ENCODE assay signal across 5 fruit fly cellular contexts in genomic region chr3R:29876733-29877193, dm6.
TF ChIP-seq lines count a peak whose summit lies in the region.

Gene CG31038, plus strand, starts transcription at chr3R:29877059.

- no peak for TF ChIP-seq CTCF in whole organism, embryonic (GFP tag; optimal IDR thresholded peaks at IDR 0.05; lab: Kevin White, UChicago)

TF ChIP-seq in whole organism, adult, 20 proteins besides CTCF, POLR2A, EP300 and RAD21 (continues in another document):
- TF ChIP-seq CG14711 (tag; optimal IDR thresholded peaks at IDR 0.05; lab: Kevin White, UChicago): peak; percentile 29
- peak; percentile 61 to 74 for TF ChIP-seq cnc (optimal IDR thresholded peaks at IDR 0.05; lab: Kevin White, UChicago)
- peak; percentile 96 for TF ChIP-seq tj (GFP tag; optimal IDR thresholded peaks at IDR 0.05; lab: Kevin White, UChicago)
- no peak for TF ChIP-seq ovo (GFP tag; optimal IDR thresholded peaks at IDR 0.05; lab: Kevin White, UChicago)
- TF ChIP-seq pad (GFP tag; optimal IDR thresholded peaks at IDR 0.05; lab: Kevin White, UChicago): no peak
- peak; percentile 31 for TF ChIP-seq CG11617 (GFP tag; optimal IDR thresholded peaks at IDR 0.05; lab: Kevin White, UChicago)
- no peak for TF ChIP-seq toe (GFP tag; optimal IDR thresholded peaks at IDR 0.05; lab: Kevin White, UChicago)
- TF ChIP-seq CG33017 (tag; optimal IDR thresholded peaks at IDR 0.05; lab: Kevin White, UChicago): no peak
- TF ChIP-seq CG7045 (GFP tag; optimal IDR thresholded peaks at IDR 0.05; lab: Kevin White, UChicago): peak; percentile 15
- TF ChIP-seq kay (GFP tag; lab: Kevin White, UChicago; ENCODE audit: borderline replicate concordance): peak; percentile 78
- TF ChIP-seq CG5204 (GFP tag; optimal IDR thresholded peaks at IDR 0.05; lab: Kevin White, UChicago): no peak
- TF ChIP-seq CG7101 (tag; optimal IDR thresholded peaks at IDR 0.05; lab: Kevin White, UChicago): peak; percentile 43
- TF ChIP-seq CG12768 (GFP tag; optimal IDR thresholded peaks at IDR 0.05; lab: Kevin White, UChicago): peak; percentile 69
- TF ChIP-seq Crg-1 (GFP tag; optimal IDR thresholded peaks at IDR 0.05; lab: Kevin White, UChicago): peak; percentile 14
- TF ChIP-seq cic (GFP tag; optimal IDR thresholded peaks at IDR 0.05; lab: Kevin White, UChicago): peak; percentile 80
- TF ChIP-seq Hr96 (GFP tag; optimal IDR thresholded peaks at IDR 0.05; lab: Kevin White, UChicago): no peak
- TF ChIP-seq Clk (GFP tag; optimal IDR thresholded peaks at IDR 0.05; lab: Kevin White, UChicago): no peak
- TF ChIP-seq bab1 (GFP tag; optimal IDR thresholded peaks at IDR 0.05; lab: Kevin White, UChicago): peak; percentile 54

TF ChIP-seq in whole organism, embryonic, 481 proteins besides CTCF, POLR2A, EP300 and RAD21 (continues in another document):
- TF ChIP-seq Hand (GFP tag; optimal IDR thresholded peaks at IDR 0.05; lab: Kevin White, UChicago) (no peak), CG32532 (GFP tag; IDR thresholded peaks at IDR 0.05; lab: Robert Waterston, UW) (0 out of 2 replicates have a peak, but pooled peaks have one; percentile 15), run (tag; optimal IDR thresholded peaks at IDR 0.05; lab: Kevin White, UChicago) (no peak), sens (GFP tag; lab: Kevin White, UChicago) (peak; percentile 76), mirr (GFP tag; optimal IDR thresholded peaks at IDR 0.05; lab: Kevin White, UChicago) (peak; percentile 40), Side (GFP tag; optimal IDR thresholded peaks at IDR 0.05; lab: Kevin White, UChicago) (no peak), CG34376 (GFP tag; optimal IDR thresholded peaks at IDR 0.05; lab: Kevin White, UChicago) (no peak), Dref (GFP tag; IDR thresholded peaks at IDR 0.05; lab: Robert Waterston, UW) (no peak), Fer1 (GFP tag; optimal IDR thresholded peaks at IDR 0.05; lab: Kevin White, UChicago) (no peak), lola (GFP tag; optimal IDR thresholded peaks at IDR 0.05; lab: Kevin White, UChicago) (no peak), YL-1 (GFP tag; optimal IDR thresholded peaks at IDR 0.05; lab: Kevin White, UChicago) (no peak), CoRest (tag; optimal IDR thresholded peaks at IDR 0.05; lab: Kevin White, UChicago) (no peak), croc (GFP tag; conservative IDR thresholded peaks at IDR 0.05; lab: Robert Waterston, UW) (no peak), repo (GFP tag; optimal IDR thresholded peaks at IDR 0.05; lab: Kevin White, UChicago) (no peak), Gug (GFP tag; IDR thresholded peaks at IDR 0.05; lab: Robert Waterston, UW) (no peak), aop (GFP tag; IDR thresholded peaks at IDR 0.05; lab: Robert Waterston, UW) (0 out of 2 replicates have a peak, but pooled peaks have one; percentile 3), Bdp1 (GFP tag; optimal IDR thresholded peaks at IDR 0.05; lab: Kevin White, UChicago) (no peak), CG4424 (GFP tag; optimal IDR thresholded peaks at IDR 0.05; lab: Kevin White, UChicago) (no peak), CG11504 (tag; optimal IDR thresholded peaks at IDR 0.05; lab: Kevin White, UChicago) (no peak), CG15479 (GFP tag; optimal IDR thresholded peaks at IDR 0.05; lab: Kevin White, UChicago) (peak; percentile 85)

TF ChIP-seq in whole organism, prepupa, 60 proteins besides CTCF, POLR2A, EP300 and RAD21 (continues in another document):
- TF ChIP-seq svp (GFP tag; lab: Kevin White, UChicago): peak; percentile 74
- peak; percentile 93 for TF ChIP-seq Eip78C (GFP tag; lab: Kevin White, UChicago)
- TF ChIP-seq Hr38 (GFP tag; optimal IDR thresholded peaks at IDR 0.05; lab: Kevin White, UChicago): no peak
- peak; percentile 69 for TF ChIP-seq CG6163 (GFP tag; IDR thresholded peaks at IDR 0.05; lab: Robert Waterston, UW)
- TF ChIP-seq CG10669 (GFP tag; optimal IDR thresholded peaks at IDR 0.05; lab: Kevin White, UChicago): peak; percentile 51
- peak; percentile 61 for TF ChIP-seq Eip75B (GFP tag; optimal IDR thresholded peaks at IDR 0.05; lab: Kevin White, UChicago)
- TF ChIP-seq CG15336 (GFP tag; IDR thresholded peaks at IDR 0.05; lab: Robert Waterston, UW): peak; percentile 63; the same call in 1 of the 2 replicates
- TF ChIP-seq ss (GFP tag; optimal IDR thresholded peaks at IDR 0.05; lab: Kevin White, UChicago): peak; percentile 63 to 79
- TF ChIP-seq fkh (GFP tag; optimal IDR thresholded peaks at IDR 0.05; lab: Kevin White, UChicago): peak; percentile 71
- peak; percentile 70; the same call in 2 of the 3 replicates for TF ChIP-seq eg (GFP tag; IDR thresholded peaks at IDR 0.05; lab: Robert Waterston, UW)
- peak; percentile 56; the same call in 1 of the 3 replicates for TF ChIP-seq CG8119 (GFP tag; IDR thresholded peaks at IDR 0.05; lab: Robert Waterston, UW)
- no peak for TF ChIP-seq CG11294 (GFP tag; IDR thresholded peaks at IDR 0.05; lab: Robert Waterston, UW)
- peak; percentile 69 for TF ChIP-seq Met (GFP tag; optimal IDR thresholded peaks at IDR 0.05; lab: Kevin White, UChicago)
- peak; percentile 44 for TF ChIP-seq topi (GFP tag; optimal IDR thresholded peaks at IDR 0.05; lab: Kevin White, UChicago)
- TF ChIP-seq CG3919 (GFP tag; optimal IDR thresholded peaks at IDR 0.05; lab: Kevin White, UChicago): peak; percentile 36
- TF ChIP-seq CG8632 (GFP tag; optimal IDR thresholded peaks at IDR 0.05; lab: Kevin White, UChicago): peak; percentile 51
- no peak for TF ChIP-seq dac (GFP tag; optimal IDR thresholded peaks at IDR 0.05; lab: Kevin White, UChicago)
- no peak for TF ChIP-seq CG11762 (GFP tag; optimal IDR thresholded peaks at IDR 0.05; lab: Kevin White, UChicago; ENCODE audit: insufficient read depth)
- TF ChIP-seq dsx (GFP tag; optimal IDR thresholded peaks at IDR 0.05; lab: Kevin White, UChicago; ENCODE audit: poor library complexity, severe bottlenecking): peak; percentile 95

TF ChIP-seq in whole organism, pupa, 21 proteins besides CTCF, POLR2A, EP300 and RAD21 (continues in another document):
- TF ChIP-seq gl (tag; optimal IDR thresholded peaks at IDR 0.05; lab: Kevin White, UChicago) (peak; percentile 29), Snoo (tag; optimal IDR thresholded peaks at IDR 0.05; lab: Kevin White, UChicago) (no peak), Ets98B (GFP tag; IDR thresholded peaks at IDR 0.05; lab: Robert Waterston, UW) (peak; percentile 85; the same call in 1 of the 2 replicates), rn (GFP tag; IDR thresholded peaks at IDR 0.05; lab: Robert Waterston, UW) (no peak), fd96Ca (GFP tag; IDR thresholded peaks at IDR 0.05; lab: Robert Waterston, UW) (peak; percentile 50; the same call in 1 of the 3 replicates), CG13204 (GFP tag; optimal IDR thresholded peaks at IDR 0.05; lab: Kevin White, UChicago) (peak; percentile 52), Pif1B (GFP tag; optimal IDR thresholded peaks at IDR 0.05; lab: Kevin White, UChicago) (peak; percentile 62), CG10348 (GFP tag; IDR thresholded peaks at IDR 0.05; lab: Robert Waterston, UW) (no peak), CG12605 (GFP tag; IDR thresholded peaks at IDR 0.05; lab: Robert Waterston, UW) (peak; percentile 71), CG8301 (tag; optimal IDR thresholded peaks at IDR 0.05; lab: Kevin White, UChicago) (peak; percentile 55), Pif1A (GFP tag; optimal IDR thresholded peaks at IDR 0.05; lab: Kevin White, UChicago) (peak; percentile 61), CG34367 (tag; optimal IDR thresholded peaks at IDR 0.05; lab: Kevin White, UChicago) (peak; percentile 27), CG14655 (GFP tag; optimal IDR thresholded peaks at IDR 0.05; lab: Kevin White, UChicago) (peak; percentile 62), CG15710 (tag; optimal IDR thresholded peaks at IDR 0.05; lab: Kevin White, UChicago) (peak; percentile 12), CG32121 (GFP tag; IDR thresholded peaks at IDR 0.05; lab: Robert Waterston, UW) (peak; percentile 68; the same call in 1 of the 2 replicates), CG17806 (tag; optimal IDR thresholded peaks at IDR 0.05; lab: Kevin White, UChicago) (no peak), CG9948 (tag; optimal IDR thresholded peaks at IDR 0.05; lab: Kevin White, UChicago) (peak; percentile 18), CG8159 (tag; optimal IDR thresholded peaks at IDR 0.05; lab: Kevin White, UChicago) (peak; percentile 58), D1 (tag; optimal IDR thresholded peaks at IDR 0.05; lab: Kevin White, UChicago) (no peak), EcR (GFP tag; optimal IDR thresholded peaks at IDR 0.05; lab: Kevin White, UChicago) (peak; percentile 68)

TF ChIP-seq in whole organism, wandering third instar larva, 38 proteins besides CTCF, POLR2A, EP300 and RAD21 (continues in another document):
- TF ChIP-seq Sp1 (GFP tag; optimal IDR thresholded peaks at IDR 0.05; lab: Kevin White, UChicago) (peak; percentile 39), brk (GFP tag; optimal IDR thresholded peaks at IDR 0.05; lab: Kevin White, UChicago) (peak; percentile 71), Hnf4 (GFP tag; optimal IDR thresholded peaks at IDR 0.05; lab: Kevin White, UChicago) (peak; percentile 63), br (GFP tag; optimal IDR thresholded peaks at IDR 0.05; lab: Kevin White, UChicago) (peak; percentile 59), tai (GFP tag; optimal IDR thresholded peaks at IDR 0.05; lab: Kevin White, UChicago) (no peak), dl (GFP tag; optimal IDR thresholded peaks at IDR 0.05; lab: Kevin White, UChicago; ENCODE audit: insufficient read depth in 1 of 2, partially characterized antibody in 2 of 2) (peak; percentile 66 to 76), Abd-B (GFP tag; optimal IDR thresholded peaks at IDR 0.05; lab: Kevin White, UChicago) (no peak), Myc (optimal IDR thresholded peaks at IDR 0.05; lab: Kevin White, UChicago) (no peak), Hr83 (GFP tag; optimal IDR thresholded peaks at IDR 0.05; lab: Kevin White, UChicago; ENCODE audit: poor library complexity, severe bottlenecking) (peak; percentile 78), Rel (GFP tag; optimal IDR thresholded peaks at IDR 0.05; lab: Kevin White, UChicago) (no peak), Rel (tag; optimal IDR thresholded peaks at IDR 0.05; lab: Kevin White, UChicago) (peak; percentile 67), foxo (GFP tag; optimal IDR thresholded peaks at IDR 0.05; lab: Kevin White, UChicago) (peak in 1 of 2 experiments; percentile 37), woc (GFP tag; optimal IDR thresholded peaks at IDR 0.05; lab: Kevin White, UChicago) (peak; percentile 92), Vsx2 (GFP tag; optimal IDR thresholded peaks at IDR 0.05; lab: Kevin White, UChicago; ENCODE audit: partially characterized antibody) (peak; percentile 46), sage (GFP tag; optimal IDR thresholded peaks at IDR 0.05; lab: Kevin White, UChicago) (peak; percentile 62), usp (GFP tag; optimal IDR thresholded peaks at IDR 0.05; lab: Kevin White, UChicago) (no peak), rgr (GFP tag; optimal IDR thresholded peaks at IDR 0.05; lab: Kevin White, UChicago) (peak; percentile 15), pan (optimal IDR thresholded peaks at IDR 0.05; lab: Kevin White, UChicago) (no peak), GATAd (GFP tag; optimal IDR thresholded peaks at IDR 0.05; lab: Kevin White, UChicago) (no peak), dmrt93B (GFP tag; optimal IDR thresholded peaks at IDR 0.05; lab: Kevin White, UChicago) (peak; percentile 16), N (GFP tag; optimal IDR thresholded peaks at IDR 0.05; lab: Kevin White, UChicago) (peak; percentile 34), lola (GFP tag; optimal IDR thresholded peaks at IDR 0.05; lab: Kevin White, UChicago) (no peak), jim (GFP tag; optimal IDR thresholded peaks at IDR 0.05; lab: Kevin White, UChicago) (no peak)
